Worm (Caenorhabditis elegans) whole organism, L2 larva: Measurements from ENCODE around the gene ephx-1.
"Not testable (repeated sequence)": the region's sequence is repeated elsewhere in the genome, so short reads cannot be mapped to it uniquely, and the experiment has no call there.

Source experiments
- C34F6.9 ChIP-seq: fragments of 150-350 bp; optimal IDR thresholded peaks from 2 replicates; lab custom pipeline; 2014; ENCODE audit warnings: missing biosample characterization, missing genetic modification characterization
- F13H6.1 ChIP-seq: sonication (generic microtip); optimal IDR thresholded peaks from 2 replicates; lab custom pipeline; 2016; ENCODE audit warnings: missing genetic modification characterization, missing compliant biosample characterization
- Y55F3AM.14 ChIP-seq: fragments of 200-800 bp; sonication (Bioruptor generic); optimal IDR thresholded peaks from 2 replicates; lab custom pipeline; 2018; ENCODE audit warnings: mild to moderate bottlenecking, missing genetic modification characterization, missing compliant biosample characterization
- aly-2 ChIP-seq: fragments of 150-350 bp; optimal IDR thresholded peaks from 2 replicates; lab custom pipeline; 2014; ENCODE audit warnings: missing biosample characterization, missing genetic modification characterization
- ama-1 ChIP-seq: fragments of 150-350 bp; optimal IDR thresholded peaks from 2 replicates; lab custom pipeline; 2018; ENCODE audit warnings: inconsistent platforms
- blmp-1 ChIP-seq: sonication (generic microtip); optimal IDR thresholded peaks from 2 replicates; lab custom pipeline; 2017; ENCODE audit warnings: missing genetic modification characterization, mild to moderate bottlenecking, missing compliant biosample characterization, antibody characterized with exemption, moderate library complexity; ENCODE audit not compliant: insufficient read depth
- ceh-16 ChIP-seq: fragments of 150-350 bp; optimal IDR thresholded peaks from 2 replicates; lab custom pipeline; 2014; ENCODE audit warnings: missing biosample characterization, missing genetic modification characterization
- crh-2 ChIP-seq: sonication (generic microtip); optimal IDR thresholded peaks from 2 replicates; lab custom pipeline; 2017; ENCODE audit warnings: missing biosample characterization, missing genetic modification characterization
- dmd-4 ChIP-seq: sonication (generic microtip); optimal IDR thresholded peaks from 2 replicates; lab custom pipeline; 2017; ENCODE audit warnings: missing biosample characterization, missing genetic modification characterization
- elt-3 ChIP-seq: sonication (generic microtip); optimal IDR thresholded peaks from 2 replicates; lab custom pipeline; 2017; ENCODE audit warnings: missing biosample characterization, missing genetic modification characterization
- fos-1 ChIP-seq: fragments of 150-350 bp; optimal IDR thresholded peaks from 2 replicates; lab custom pipeline; 2014; ENCODE audit warnings: missing biosample characterization, missing genetic modification characterization
- gmeb-1 ChIP-seq: fragments of 150-350 bp; optimal IDR thresholded peaks from 2 replicates; lab custom pipeline; 2014; ENCODE audit warnings: missing biosample characterization, missing genetic modification characterization
- lin-11 ChIP-seq: fragments of 150-350 bp; sonication (generic microtip); optimal IDR thresholded peaks from 2 replicates; lab custom pipeline; 2014; ENCODE audit warnings: missing biosample characterization, missing genetic modification characterization, inconsistent platforms, mixed read lengths
- lin-13 ChIP-seq: fragments of 150-350 bp; optimal IDR thresholded peaks from 2 replicates; lab custom pipeline; 2014; ENCODE audit warnings: missing biosample characterization, missing genetic modification reagents, missing genetic modification characterization
- lsy-2 ChIP-seq, 2 experiments: fragments of 150-350 bp in 1 of 2; sonication (generic microtip) in 1 of 2; optimal IDR thresholded peaks; 2 replicates each; lab custom pipeline; 2014 to 2017; ENCODE audit warnings: missing biosample characterization in 2 of 2, missing genetic modification characterization in 2 of 2
- mab-5 ChIP-seq: fragments of 150-350 bp; optimal IDR thresholded peaks from 2 replicates; lab custom pipeline; 2014; ENCODE audit warnings: missing biosample characterization, missing genetic modification characterization
- mbf-1 ChIP-seq: sonication (generic microtip); optimal IDR thresholded peaks from 2 replicates; lab custom pipeline; 2017; ENCODE audit warnings: missing biosample characterization, missing genetic modification characterization
- nhr-10 ChIP-seq: sonication (generic microtip); optimal IDR thresholded peaks from 2 replicates; lab custom pipeline; 2017; ENCODE audit warnings: missing biosample characterization, missing genetic modification characterization
- nhr-11 ChIP-seq: fragments of 150-350 bp; optimal IDR thresholded peaks from 2 replicates; lab custom pipeline; 2014; ENCODE audit warnings: missing biosample characterization, missing genetic modification characterization
- nhr-12 ChIP-seq: fragments of 150-350 bp; optimal IDR thresholded peaks from 2 replicates; lab custom pipeline; 2014; ENCODE audit warnings: missing biosample characterization, missing genetic modification characterization
- nhr-129 ChIP-seq: fragments of 150-350 bp; optimal IDR thresholded peaks from 2 replicates; lab custom pipeline; 2014; ENCODE audit warnings: missing biosample characterization, missing genetic modification characterization
- nhr-23 ChIP-seq: fragments of 150-350 bp; optimal IDR thresholded peaks from 2 replicates; lab custom pipeline; 2014; ENCODE audit warnings: missing biosample characterization, missing genetic modification reagents, missing genetic modification characterization
- nhr-237 ChIP-seq: fragments of 150-350 bp; optimal IDR thresholded peaks from 2 replicates; lab custom pipeline; 2014; ENCODE audit warnings: missing biosample characterization, missing genetic modification characterization
- nhr-25 ChIP-seq: fragments of 150-350 bp; sonication (generic microtip); optimal IDR thresholded peaks from 3 replicates; lab custom pipeline; 2014; ENCODE audit warnings: missing biosample characterization, missing genetic modification characterization
- peb-1 ChIP-seq: fragments of 150-350 bp; optimal IDR thresholded peaks from 2 replicates; lab custom pipeline; 2014; ENCODE audit warnings: missing biosample characterization, missing genetic modification characterization
- skn-1 ChIP-seq: sonication (generic microtip); optimal IDR thresholded peaks from 2 replicates; lab custom pipeline; 2017; ENCODE audit warnings: missing biosample characterization, missing genetic modification characterization
- sma-3 ChIP-seq: sonication (generic microtip); optimal IDR thresholded peaks from 2 replicates; lab custom pipeline; 2016; ENCODE audit warnings: missing genetic modification reagents, missing genetic modification characterization, missing compliant biosample characterization
- sma-9 ChIP-seq, 2 experiments: fragments of 150-350 bp in 1 of 2; sonication (generic microtip) in 1 of 2; optimal IDR thresholded peaks; 2 replicates each; lab custom pipeline; 2014 to 2016; ENCODE audit warnings: missing genetic modification characterization in 2 of 2, mild to moderate bottlenecking in 1 of 2, missing biosample characterization in 1 of 2, missing compliant biosample characterization in 1 of 2, missing genetic modification reagents in 1 of 2, moderate library complexity in 1 of 2
- snpc-4 ChIP-seq: fragments of 150-350 bp; optimal IDR thresholded peaks from 2 replicates; lab custom pipeline; 2014; ENCODE audit warnings: missing biosample characterization, missing genetic modification characterization
- unc-55 ChIP-seq: fragments of 150-350 bp; sonication (generic microtip); optimal IDR thresholded peaks from 3 replicates; lab custom pipeline; 2014; ENCODE audit warnings: missing biosample characterization, missing genetic modification reagents, missing genetic modification characterization
- zag-1 ChIP-seq: fragments of 150-350 bp; optimal IDR thresholded peaks from 2 replicates; lab custom pipeline; 2014; ENCODE audit warnings: missing biosample characterization, missing genetic modification characterization
- ztf-1 ChIP-seq: fragments of 200-800 bp; sonication (Bioruptor generic); conservative IDR thresholded peaks from 2 replicates; pipeline ENCODE4 v1.3.6; 2022; ENCODE audit warnings: missing genetic modification characterization, missing compliant biosample characterization
- ztf-11 ChIP-seq: sonication (generic microtip); optimal IDR thresholded peaks from 2 replicates; lab custom pipeline; 2017; ENCODE audit warnings: missing biosample characterization, missing genetic modification characterization
- ztf-4 ChIP-seq: fragments of 150-350 bp; optimal IDR thresholded peaks from 2 replicates; lab custom pipeline; 2014; ENCODE audit warnings: missing biosample characterization, missing genetic modification characterization

ephx-1 gene

DNA sequence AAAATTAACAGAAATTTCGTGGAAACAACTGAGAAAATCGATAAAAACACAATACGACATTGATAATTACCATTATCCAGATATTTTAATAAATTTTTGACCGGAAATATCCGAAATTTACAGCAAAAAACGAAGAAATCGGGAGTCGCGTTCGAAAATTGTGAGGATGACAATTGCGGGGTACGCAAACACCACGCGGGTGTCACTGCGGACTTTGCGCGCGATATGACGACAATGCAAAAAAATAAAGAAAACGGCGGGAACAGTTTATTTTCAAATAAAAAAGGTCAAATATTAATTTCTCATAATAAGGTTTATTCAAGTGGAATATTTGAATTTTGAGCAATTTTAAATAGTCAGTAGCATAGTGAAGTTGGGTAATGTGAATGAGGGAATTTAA, 39.6 kb downstream of the ephx-1 start, which contains the start of gene rpn-11 (continued):
- no peak for TF ChIP-seq dmd-4 (tag; lab: Kevin White, UChicago)
- peak; percentile 41 for TF ChIP-seq nhr-129 (tag; lab: Kevin White, UChicago)
- no peak for TF ChIP-seq nhr-23 (tag; lab: Kevin White, UChicago)
- peak; percentile 91 to 96 for TF ChIP-seq lsy-2 (tag; optimal IDR thresholded peaks at IDR 0.05; lab: Kevin White, UChicago)
- peak; percentile 56 for TF ChIP-seq ztf-4 (tag; lab: Kevin White, UChicago)
- no peak for TF ChIP-seq aly-2 (tag; lab: Kevin White, UChicago)
- TF ChIP-seq ama-1 (lab: Kevin White, UChicago): no peak
- peak; percentile 63 for TF ChIP-seq snpc-4 (tag; lab: Kevin White, UChicago)
- peak; percentile 63 for TF ChIP-seq mab-5 (tag; lab: Kevin White, UChicago)
- no peak for TF ChIP-seq mbf-1 (tag; lab: Kevin White, UChicago)
- TF ChIP-seq lin-11 (tag; lab: Kevin White, UChicago): peak; percentile 74
- TF ChIP-seq C34F6.9 (tag; lab: Kevin White, UChicago): peak; percentile 80
- TF ChIP-seq blmp-1 (tag; lab: Kevin White, UChicago): peak; percentile 25
- no peak for TF ChIP-seq peb-1 (tag; lab: Kevin White, UChicago)
- TF ChIP-seq fos-1 (tag; lab: Kevin White, UChicago): peak; percentile 65
- TF ChIP-seq nhr-25 (tag; lab: Kevin White, UChicago): peak; percentile 87
- no peak for TF ChIP-seq ztf-11 (tag; lab: Kevin White, UChicago)
- peak; percentile 88 for TF ChIP-seq crh-2 (tag; lab: Kevin White, UChicago)
- TF ChIP-seq zag-1 (tag; lab: Kevin White, UChicago): peak; percentile 71
- TF ChIP-seq nhr-237 (tag; lab: Kevin White, UChicago): peak; percentile 41
- peak; percentile 75 for TF ChIP-seq Y55F3AM.14 (GFP tag; lab: Kevin White, UChicago)
- no peak for TF ChIP-seq ztf-1

ce11 chrII:4045396-4045795, 40.7 kb downstream of the ephx-1 start, which contains the start of gene K07D4.2:
Gene K07D4.2, minus strand, starts transcription at chrII:4045496.
- TF ChIP-seq Y55F3AM.14 (GFP tag; lab: Kevin White, UChicago) (no peak), mbf-1 (tag; lab: Kevin White, UChicago) (no peak), elt-3 (tag; lab: Kevin White, UChicago) (no peak), nhr-237 (tag; lab: Kevin White, UChicago) (no peak), sma-3 (GFP tag; lab: Kevin White, UChicago) (no peak), mab-5 (tag; lab: Kevin White, UChicago) (no peak), nhr-10 (tag; lab: Kevin White, UChicago) (no peak), nhr-12 (tag; lab: Kevin White, UChicago) (no peak), nhr-11 (tag; lab: Kevin White, UChicago) (no peak), sma-9 (GFP tag; optimal IDR thresholded peaks at IDR 0.05; lab: Kevin White, UChicago) (no peak), sma-9 (tag; optimal IDR thresholded peaks at IDR 0.05; lab: Kevin White, UChicago) (no peak), ceh-16 (no peak), snpc-4 (tag; lab: Kevin White, UChicago) (no peak), skn-1 (tag; lab: Kevin White, UChicago) (no peak), unc-55 (GFP tag; lab: Kevin White, UChicago) (no peak), nhr-25 (tag; lab: Kevin White, UChicago) (no peak), lin-11 (tag; lab: Kevin White, UChicago) (no peak), fos-1 (tag; lab: Kevin White, UChicago) (no peak), crh-2 (tag; lab: Kevin White, UChicago) (no peak)

- TF ChIP-seq sma-9 (GFP tag; optimal IDR thresholded peaks at IDR 0.05; lab: Kevin White, UChicago) (peak; percentile 38), sma-3 (GFP tag; lab: Kevin White, UChicago) (peak; percentile 60), lsy-2 (tag; optimal IDR thresholded peaks at IDR 0.05; lab: Kevin White, UChicago) (peak; percentile 46 to 53), lin-13 (GFP tag; lab: Kevin White, UChicago) (peak; percentile 9), F13H6.1 (tag; lab: Kevin White, UChicago) (peak; percentile 66), gmeb-1 (tag; lab: Kevin White, UChicago) (peak; percentile 8)
- not testable (repeated sequence) for TF ChIP-seq sma-9 (tag; optimal IDR thresholded peaks at IDR 0.05; lab: Kevin White, UChicago)
- TF ChIP-seq, all 48 proteins: peak for 6; not testable (repeated sequence) for 42
These were observed 43.2 kb downstream of the ephx-1 start for ce11 chrII:4047839-4048440.
